Fruit fly (Drosophila melanogaster): ENCODE measurements around the gene Smr.

Smr gene

dm6 chrX:12653574-12653973 lies 88.8 kb downstream of the Smr start, which contains the start of gene CkIalpha (continued):
- no peak for TF ChIP-seq exex (tag; optimal IDR thresholded peaks at IDR 0.05)
- TF ChIP-seq CG6791 (GFP tag; IDR thresholded peaks at IDR 0.05; ENCODE audit: partially characterized antibody) = peak; percentile 98
- no peak for TF ChIP-seq ttk (GFP tag; IDR thresholded peaks at IDR 0.05)
- TF ChIP-seq sqz (GFP tag; optimal IDR thresholded peaks at IDR 0.05) = no peak
- TF ChIP-seq CG31441 (GFP tag; IDR thresholded peaks at IDR 0.05) = 0 out of 2 replicates have a peak, but pooled peaks have one; percentile 33
- TF ChIP-seq CG1529 (GFP tag; optimal IDR thresholded peaks at IDR 0.05) = no peak
- TF ChIP-seq dpn (GFP tag; optimal IDR thresholded peaks at IDR 0.05) = peak; percentile 62 to 68
- peak; percentile 97 for TF ChIP-seq mld (GFP tag; IDR thresholded peaks at IDR 0.05; ENCODE audit: partially characterized antibody)
- TF ChIP-seq Ets97D (GFP tag; optimal IDR thresholded peaks at IDR 0.05) = peak; percentile 89
- TF ChIP-seq CrebB (tag; optimal IDR thresholded peaks at IDR 0.05) = peak; percentile 7
- TF ChIP-seq dmrt11E (tag; optimal IDR thresholded peaks at IDR 0.05) = peak; percentile 25
- peak; percentile 60 for TF ChIP-seq CG13624 (GFP tag; optimal IDR thresholded peaks at IDR 0.05)
- TF ChIP-seq cad (GFP tag; optimal IDR thresholded peaks at IDR 0.05) = no peak
- TF ChIP-seq maf-S (GFP tag; optimal IDR thresholded peaks at IDR 0.05) = peak; percentile 43
- peak; percentile 97 for TF ChIP-seq E2f2 (GFP tag; IDR thresholded peaks at IDR 0.05)
- TF ChIP-seq Bteb2 (GFP tag; optimal IDR thresholded peaks at IDR 0.05) = peak; percentile 48
- no peak for TF ChIP-seq dimm (GFP tag; IDR thresholded peaks at IDR 0.05)
- no peak for TF ChIP-seq CG3065 (GFP tag; optimal IDR thresholded peaks at IDR 0.05)
- peak; percentile 88 for TF ChIP-seq HmgZ (tag; optimal IDR thresholded peaks at IDR 0.05)
- peak; percentile 32 for TF ChIP-seq CG4282 (GFP tag; optimal IDR thresholded peaks at IDR 0.05)
- TF ChIP-seq Dip3 (GFP tag; optimal IDR thresholded peaks at IDR 0.05) = peak; percentile 67
- TF ChIP-seq usp (GFP tag; optimal IDR thresholded peaks at IDR 0.05) = no peak
- peak; percentile 83 for TF ChIP-seq sob (GFP tag; IDR thresholded peaks at IDR 0.05)
- peak in 1 of 2 experiments; percentile 60 for TF ChIP-seq Hr51 (GFP tag; optimal IDR thresholded peaks at IDR 0.05)
- no peak for TF ChIP-seq D19A (tag; optimal IDR thresholded peaks at IDR 0.05)
- TF ChIP-seq pnt (GFP tag; optimal IDR thresholded peaks at IDR 0.05) = no peak
- peak; percentile 22 for TF ChIP-seq ewg (GFP tag; optimal IDR thresholded peaks at IDR 0.05)
- peak; percentile 36; the same call in 1 of the 2 replicates for TF ChIP-seq CG4404 (GFP tag; IDR thresholded peaks at IDR 0.05)
- TF ChIP-seq Spps (tag; optimal IDR thresholded peaks at IDR 0.05) = peak; percentile 9
- TF ChIP-seq CG2202 (tag; optimal IDR thresholded peaks at IDR 0.05) = no peak
- peak; percentile 82 for TF ChIP-seq HmgD (GFP tag; optimal IDR thresholded peaks at IDR 0.05)
- no peak for TF ChIP-seq CG31388 (GFP tag; optimal IDR thresholded peaks at IDR 0.05)
- TF ChIP-seq CG10209 (GFP tag; optimal IDR thresholded peaks at IDR 0.05) = peak; percentile 8
- peak; percentile 51; the same call in 1 of the 2 replicates for TF ChIP-seq Taf1 (GFP tag; IDR thresholded peaks at IDR 0.05)
- no peak for TF ChIP-seq run (tag; optimal IDR thresholded peaks at IDR 0.05)
- TF ChIP-seq lmd (GFP tag; IDR thresholded peaks at IDR 0.05) = no peak; the same call in 1 of the 2 replicates
- peak; percentile 53 for TF ChIP-seq CG34376 (GFP tag; optimal IDR thresholded peaks at IDR 0.05)
- peak; percentile 51 for TF ChIP-seq Lhr (GFP tag; optimal IDR thresholded peaks at IDR 0.05)
- peak; percentile 55; the same call in 1 of the 2 replicates for TF ChIP-seq CG7372 (GFP tag; IDR thresholded peaks at IDR 0.05)
- TF ChIP-seq ind (GFP tag; optimal IDR thresholded peaks at IDR 0.05) = peak; percentile 60
- TF ChIP-seq Poxn (GFP tag; IDR thresholded peaks at IDR 0.05) = no peak
- TF ChIP-seq CG14441 (GFP tag; IDR thresholded peaks at IDR 0.05) = peak; percentile 61
- peak; percentile 81 for TF ChIP-seq slbo (GFP tag; IDR thresholded peaks at IDR 0.05)
- TF ChIP-seq CG13424 (tag; optimal IDR thresholded peaks at IDR 0.05) = peak; percentile 30
- TF ChIP-seq CG1603 (tag; optimal IDR thresholded peaks at IDR 0.05) = peak; percentile 88
- TF ChIP-seq schlank (tag; optimal IDR thresholded peaks at IDR 0.05) = peak; percentile 20
- no peak for TF ChIP-seq CG5953 (GFP tag; IDR thresholded peaks at IDR 0.05)
- TF ChIP-seq crp (GFP tag; optimal IDR thresholded peaks at IDR 0.05) = peak in 1 of 2 experiments; percentile 47
- TF ChIP-seq Dref (GFP tag; IDR thresholded peaks at IDR 0.05) = peak; percentile 97
- TF ChIP-seq cato (GFP tag; optimal IDR thresholded peaks at IDR 0.05; ENCODE audit: borderline replicate concordance) = no peak
- peak; percentile 62 for TF ChIP-seq nmo (GFP tag; optimal IDR thresholded peaks at IDR 0.05)
